Worm (Caenorhabditis elegans): Measurements from ENCODE around the gene kin-19.
A peak's percentile ranks its signal among the peaks of the same experiment; 100 is the strongest.

ce11 chrIII:4063724-4064123, 22.7 kb downstream of the kin-19 start:
- no peak for TF ChIP-seq aly-2 (tag; optimal IDR thresholded peaks at IDR 0.05)
- no peak for TF ChIP-seq nhr-76 (tag; optimal IDR thresholded peaks at IDR 0.05)
- TF ChIP-seq nhr-237 (tag; optimal IDR thresholded peaks at IDR 0.05) = no peak
- TF ChIP-seq ZK546.5 (tag; optimal IDR thresholded peaks at IDR 0.05) = no peak
- TF ChIP-seq nhr-77 (tag; optimal IDR thresholded peaks at IDR 0.05) = no peak
- TF ChIP-seq unc-62 (GFP tag; optimal IDR thresholded peaks at IDR 0.05) = peak; percentile 19
- peak; percentile 30 for TF ChIP-seq lin-39 (tag; optimal IDR thresholded peaks at IDR 0.05)
- TF ChIP-seq nhr-12 (tag; optimal IDR thresholded peaks at IDR 0.05) = no peak
- TF ChIP-seq lsy-12 (tag; optimal IDR thresholded peaks at IDR 0.05) = no peak
- no peak for TF ChIP-seq jun-1 (tag; optimal IDR thresholded peaks at IDR 0.05)

All from whole organism, L3 larva.